Fruit fly (Drosophila melanogaster) whole organism, embryonic: ENCODE results near the gene Gyc89Da.

Experiments
- Atf-2 ChIP-seq: fragments of 200-800 bp; sonication (Bioruptor generic); optimal IDR thresholded peaks from 2 replicates; lab custom pipeline; 2016; ENCODE audit warnings: missing biosample characterization, missing genetic modification characterization
- CG10366 ChIP-seq: fragments of 200-800 bp; sonication (Bioruptor generic); IDR thresholded peaks from 2 replicates; pipeline ENCODE4 v1.3.6; 2022; ENCODE audit warnings: missing biosample characterization, missing genetic modification characterization
- CG10979 ChIP-seq: fragments of 200-800 bp; sonication (Bioruptor generic); optimal IDR thresholded peaks from 2 replicates; lab custom pipeline; 2018; ENCODE audit warnings: missing biosample characterization, mild to moderate bottlenecking, missing genetic modification characterization, moderate library complexity
- CG12155 ChIP-seq: fragments of 200-800 bp; sonication (Bioruptor generic); optimal IDR thresholded peaks from 3 replicates; lab custom pipeline; 2016; ENCODE audit warnings: missing biosample characterization, missing genetic modification characterization
- CG12391 ChIP-seq: fragments of 200-800 bp; sonication (Bioruptor generic); optimal IDR thresholded peaks from 3 replicates; lab custom pipeline; 2018; ENCODE audit warnings: missing biosample characterization, mild to moderate bottlenecking, missing genetic modification characterization, moderate library complexity
- CG13624 ChIP-seq: fragments of 200-800 bp; sonication (Bioruptor generic); optimal IDR thresholded peaks from 2 replicates; lab custom pipeline; 2016; ENCODE audit warnings: missing biosample characterization, missing genetic modification characterization
- CG14710 ChIP-seq: fragments of 200-800 bp; sonication (Bioruptor generic); optimal IDR thresholded peaks from 3 replicates; lab custom pipeline; 2019; ENCODE audit warnings: missing biosample characterization, mild to moderate bottlenecking, missing genetic modification characterization, moderate library complexity
- CG1603 ChIP-seq: fragments of 200-800 bp; sonication (Bioruptor generic); optimal IDR thresholded peaks from 2 replicates; lab custom pipeline; 2019; ENCODE audit warnings: missing biosample characterization, mild to moderate bottlenecking, missing genetic modification characterization, moderate library complexity
- CG17186 ChIP-seq: fragments of 200-800 bp; sonication (Bioruptor generic); optimal IDR thresholded peaks from 3 replicates; lab custom pipeline; 2017; ENCODE audit warnings: missing biosample characterization, missing genetic modification reagents, missing genetic modification characterization
- CG17385 ChIP-seq: fragments of 200-800 bp; sonication (Bioruptor generic); optimal IDR thresholded peaks from 3 replicates; lab custom pipeline; 2018; ENCODE audit warnings: missing biosample characterization, mild to moderate bottlenecking, missing genetic modification characterization
- CG17912 ChIP-seq: fragments of 200-800 bp; sonication (Bioruptor generic); optimal IDR thresholded peaks from 2 replicates; lab custom pipeline; 2018; ENCODE audit warnings: missing biosample characterization, mild to moderate bottlenecking, missing genetic modification characterization
- CG1792 ChIP-seq: fragments of 200-800 bp; sonication (Bioruptor generic); optimal IDR thresholded peaks from 2 replicates; lab custom pipeline; 2016; ENCODE audit warnings: missing biosample characterization, missing genetic modification characterization
- CG18476 ChIP-seq: fragments of 200-800 bp; sonication (Bioruptor generic); optimal IDR thresholded peaks from 2 replicates; lab custom pipeline; 2016; ENCODE audit warnings: missing biosample characterization, mild to moderate bottlenecking, missing genetic modification characterization
- CG32767 ChIP-seq: fragments of 200-800 bp; sonication (Bioruptor generic); IDR thresholded peaks from 2 replicates; pipeline ENCODE4 v1.3.6; 2022; ENCODE audit warnings: missing biosample characterization, missing genetic modification characterization
- CG3407 ChIP-seq: fragments of 200-800 bp; sonication (Bioruptor generic); optimal IDR thresholded peaks from 2 replicates; lab custom pipeline; 2018; ENCODE audit warnings: missing biosample characterization, mild to moderate bottlenecking, missing genetic modification characterization
- CG3726 ChIP-seq: fragments of 200-800 bp; sonication (Bioruptor generic); IDR thresholded peaks from 3 replicates; pipeline ENCODE4, ENCODE4 v1.3.6; 2022; ENCODE audit warnings: missing biosample characterization, missing genetic modification characterization
- CG4282 ChIP-seq: fragments of 200-800 bp; sonication (Bioruptor generic); optimal IDR thresholded peaks from 2 replicates; lab custom pipeline; 2016; ENCODE audit warnings: missing biosample characterization, missing genetic modification characterization
- CG6689 ChIP-seq: fragments of 200-800 bp; sonication (Bioruptor generic); IDR thresholded peaks from 2 replicates; pipeline ENCODE4 v1.3.6; 2022; ENCODE audit warnings: missing biosample characterization, missing genetic modification characterization
- CG6813 ChIP-seq: fragments of 200-800 bp; sonication (Bioruptor generic); optimal IDR thresholded peaks from 2 replicates; lab custom pipeline; 2017; ENCODE audit warnings: missing biosample characterization, missing genetic modification characterization, mild to moderate bottlenecking, moderate library complexity, missing genetic modification reagents
- CG7372 ChIP-seq: fragments of 200-800 bp; sonication (Bioruptor generic); IDR thresholded peaks from 2 replicates; pipeline ENCODE4 v1.3.6; 2022; ENCODE audit warnings: missing biosample characterization, missing genetic modification characterization
- CG8388 ChIP-seq: fragments of 200-800 bp; sonication (Bioruptor generic); optimal IDR thresholded peaks from 2 replicates; lab custom pipeline; 2019; ENCODE audit warnings: missing biosample characterization, mild to moderate bottlenecking, missing genetic modification characterization, moderate library complexity
- CG9609 ChIP-seq: fragments of 200-800 bp; sonication (Bioruptor generic); optimal IDR thresholded peaks from 3 replicates; lab custom pipeline; 2016; ENCODE audit warnings: missing biosample characterization, missing genetic modification characterization
- CrebB ChIP-seq: fragments of 200-800 bp; sonication (Bioruptor generic); optimal IDR thresholded peaks from 3 replicates; lab custom pipeline; 2018; ENCODE audit warnings: missing biosample characterization, mild to moderate bottlenecking, missing genetic modification characterization
- Dll ChIP-seq: fragments of 200-800 bp; sonication (Bioruptor generic); IDR thresholded peaks from 4 replicates; pipeline ENCODE4 v1.3.6; 2022; ENCODE audit warnings: missing biosample characterization, missing genetic modification characterization; ENCODE audit not compliant: partially characterized antibody
- Drgx ChIP-seq: fragments of 200-800 bp; sonication (Bioruptor generic); IDR thresholded peaks from 2 replicates; pipeline ENCODE4 v1.3.6; 2022; ENCODE audit warnings: missing biosample characterization, missing genetic modification characterization
- Elba2 ChIP-seq: fragments of 200-800 bp; sonication (Bioruptor generic); optimal IDR thresholded peaks from 3 replicates; lab custom pipeline; 2016; ENCODE audit warnings: missing biosample characterization, missing genetic modification characterization
- Hmr ChIP-seq: fragments of 200-800 bp; sonication (Bioruptor generic); optimal IDR thresholded peaks from 3 replicates; lab custom pipeline; 2017; ENCODE audit warnings: mild to moderate bottlenecking, missing biosample characterization, missing genetic modification reagents, missing genetic modification characterization
- Hr51 ChIP-seq, 2 experiments: fragments of 200-800 bp; sonication (Bioruptor generic); optimal IDR thresholded peaks; 2 replicates in 1 of 2; 3 replicates in 1 of 2; lab custom pipeline; 2016 to 2018; ENCODE audit warnings: missing biosample characterization in 2 of 2, missing genetic modification characterization in 2 of 2, mild to moderate bottlenecking in 1 of 2, moderate library complexity in 1 of 2
- Hsf ChIP-seq: fragments of 200-800 bp; sonication (Bioruptor generic); optimal IDR thresholded peaks from 3 replicates; lab custom pipeline; 2016; ENCODE audit warnings: missing biosample characterization, missing genetic modification characterization
- MBD-R2 ChIP-seq: fragments of 200-800 bp; sonication (Bioruptor generic); IDR thresholded peaks from 2 replicates; pipeline ENCODE4 v1.3.6; 2022; ENCODE audit warnings: missing biosample characterization, missing genetic modification characterization
- Med ChIP-seq: fragments of 200-800 bp; sonication (Bioruptor generic); peaks from one replicate; lab custom pipeline; 2016; ENCODE audit warnings: missing biosample characterization, missing genetic modification characterization, mild to moderate bottlenecking, inconsistent platforms, moderate library complexity
- Sox102F ChIP-seq: fragments of 200-800 bp; sonication (Bioruptor generic); optimal IDR thresholded peaks from 2 replicates; lab custom pipeline; 2018; ENCODE audit warnings: missing biosample characterization, mild to moderate bottlenecking, missing genetic modification characterization, moderate library complexity
- Xrp1 ChIP-seq: fragments of 200-800 bp; sonication (Bioruptor generic); IDR thresholded peaks from 2 replicates; pipeline ENCODE4 v1.3.6; 2022; ENCODE audit warnings: missing biosample characterization, missing genetic modification characterization
- bbx ChIP-seq: fragments of 200-800 bp; sonication (Bioruptor generic); IDR thresholded peaks from 2 replicates; pipeline ENCODE4 v1.3.6; 2022; ENCODE audit warnings: missing biosample characterization, missing genetic modification characterization; ENCODE audit not compliant: partially characterized antibody
- cas ChIP-seq: fragments of 200-800 bp; sonication (Bioruptor generic); IDR thresholded peaks from 2 replicates; pipeline ENCODE4 v1.3.6; 2022; ENCODE audit warnings: missing biosample characterization, missing genetic modification characterization
- ci ChIP-seq: fragments of 200-800 bp; sonication (Bioruptor generic); IDR thresholded peaks from 3 replicates; pipeline ENCODE4 v1.3.6; 2022; ENCODE audit warnings: missing biosample characterization, missing genetic modification characterization
- dmrt11E ChIP-seq: fragments of 200-800 bp; sonication (Bioruptor generic); optimal IDR thresholded peaks from 3 replicates; lab custom pipeline; 2018; ENCODE audit warnings: missing biosample characterization, mild to moderate bottlenecking, missing genetic modification characterization, moderate library complexity
- eve ChIP-seq, 2 experiments: fragments of >200 bp; optimal IDR thresholded peaks; 2 replicates each; lab custom pipeline; 2017; ENCODE audit warnings: missing biosample characterization in 2 of 2, missing genetic modification characterization in 2 of 2
- gem ChIP-seq: fragments of 200-800 bp; sonication (Bioruptor generic); optimal IDR thresholded peaks from 2 replicates; lab custom pipeline; 2019; ENCODE audit warnings: missing biosample characterization, mild to moderate bottlenecking, missing genetic modification characterization, moderate library complexity
- gsb ChIP-seq: fragments of 200-800 bp; sonication (Bioruptor generic); IDR thresholded peaks from 2 replicates; pipeline ENCODE4 v1.3.6; 2022; ENCODE audit warnings: missing biosample characterization, missing genetic modification characterization
- ken ChIP-seq: fragments of 200-800 bp; sonication (Bioruptor generic); IDR thresholded peaks from 3 replicates; pipeline ENCODE4 v1.3.6; 2022; ENCODE audit warnings: missing biosample characterization, missing genetic modification characterization
- nau ChIP-seq: fragments of 200-800 bp; sonication (Bioruptor generic); optimal IDR thresholded peaks from 3 replicates; lab custom pipeline; 2017; ENCODE audit warnings: missing biosample characterization, mild to moderate bottlenecking, missing genetic modification characterization, missing genetic modification reagents
- pfk ChIP-seq: fragments of 200-800 bp; sonication (Bioruptor generic); optimal IDR thresholded peaks from 2 replicates; lab custom pipeline; 2018; ENCODE audit warnings: missing biosample characterization, mild to moderate bottlenecking, missing genetic modification characterization, moderate library complexity
- phol ChIP-seq: fragments of 200-800 bp; sonication (Bioruptor generic); optimal IDR thresholded peaks from 3 replicates; lab custom pipeline; 2018; ENCODE audit warnings: missing biosample characterization, mild to moderate bottlenecking, missing genetic modification characterization, moderate library complexity
- sens-2 ChIP-seq: fragments of 200-800 bp; sonication (Bioruptor generic); IDR thresholded peaks from 2 replicates; pipeline ENCODE4 v1.3.6; 2022; ENCODE audit warnings: missing biosample characterization, missing genetic modification characterization
- sim ChIP-seq: fragments of 200-800 bp; sonication (Bioruptor generic); IDR thresholded peaks from 2 replicates; pipeline ENCODE4 v1.3.6; 2022; ENCODE audit warnings: missing biosample characterization, missing genetic modification characterization
- sqz ChIP-seq: fragments of 200-800 bp; sonication (Bioruptor generic); optimal IDR thresholded peaks from 3 replicates; lab custom pipeline; 2018; ENCODE audit warnings: missing biosample characterization, mild to moderate bottlenecking, missing genetic modification characterization
- sr ChIP-seq: fragments of 200-800 bp; sonication (Bioruptor generic); IDR thresholded peaks from 3 replicates; pipeline ENCODE4 v1.3.6; 2022; ENCODE audit warnings: missing biosample characterization, missing genetic modification characterization
- vfl ChIP-seq: fragments of 200-800 bp; sonication (Bioruptor generic); optimal IDR thresholded peaks from 2 replicates; lab custom pipeline; 2016; ENCODE audit warnings: missing biosample characterization, missing genetic modification characterization

Gene Gyc89Da

DNA sequence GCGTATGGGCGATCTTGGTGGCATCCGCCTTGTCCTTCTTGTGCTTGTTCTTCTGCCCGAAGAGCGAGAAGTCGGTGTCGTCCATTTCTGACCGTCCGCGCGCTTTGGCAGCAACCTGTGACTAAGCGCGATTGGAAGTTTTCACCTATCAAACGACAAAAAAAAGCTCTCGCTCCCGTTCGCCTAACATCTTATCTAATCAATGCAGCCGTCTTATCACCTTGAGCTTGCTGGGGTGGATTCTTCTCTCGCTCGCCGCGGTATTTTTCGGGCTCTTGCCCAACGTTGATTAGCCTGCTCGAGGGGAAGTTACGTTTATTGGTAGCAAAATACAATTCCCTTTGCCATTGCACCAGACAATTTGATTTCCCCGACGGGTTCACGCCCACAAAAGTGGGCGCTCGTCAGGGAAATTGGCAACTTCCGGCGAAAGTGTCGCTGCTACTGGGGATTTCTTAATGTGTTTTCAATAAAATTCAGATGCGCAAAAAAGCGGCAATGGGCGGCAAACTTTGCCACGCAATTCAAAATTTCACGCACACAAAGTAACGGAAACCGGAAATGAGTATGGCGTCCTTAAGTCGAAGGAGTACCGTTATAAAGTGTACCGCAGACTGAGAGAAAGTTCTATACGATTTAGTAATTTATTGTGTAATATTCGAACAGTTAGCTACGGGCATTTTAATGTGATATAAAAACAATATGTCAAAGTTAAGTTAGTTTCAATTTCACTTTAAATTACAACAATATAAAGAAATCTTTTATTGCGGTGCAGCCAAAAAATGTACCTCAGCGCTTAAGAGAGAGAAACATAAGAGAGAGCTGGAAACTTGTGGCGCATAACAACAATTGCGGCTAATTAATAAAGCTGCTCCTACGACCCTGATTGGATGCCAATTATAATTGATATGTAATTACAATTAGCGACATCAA, 28.8 kb downstream of the Gyc89Da start, which contains the start of gene Decay (continued):
- no peak for TF ChIP-seq ken
- no peak for TF ChIP-seq CG17186 (GFP tag; lab: Kevin White, UChicago)
- peak; percentile 28 for TF ChIP-seq gem (tag; lab: Kevin White, UChicago)
- TF ChIP-seq CG9609 = no peak
- TF ChIP-seq CG4282 (GFP tag; lab: Kevin White, UChicago) = no peak
- no peak for TF ChIP-seq sens-2 (GFP tag; lab: Robert Waterston, UW)
- TF ChIP-seq Dll (GFP tag; lab: Robert Waterston, UW) = no peak
- TF ChIP-seq Sox102F (GFP tag; lab: Kevin White, UChicago) = peak; percentile 30
- no peak for TF ChIP-seq bbx (GFP tag; lab: Robert Waterston, UW)
- TF ChIP-seq CG18476 = no peak
- no peak for TF ChIP-seq CG12155
- TF ChIP-seq vfl = no peak
- TF ChIP-seq Elba2 (GFP tag; lab: Kevin White, UChicago) = no peak
- TF ChIP-seq CG17385 (GFP tag; lab: Kevin White, UChicago) = no peak
- TF ChIP-seq gsb = no peak
- no peak for TF ChIP-seq cas
- TF ChIP-seq Xrp1 = peak; percentile 44; the same call in 1 of the 2 replicates
- TF ChIP-seq CG3726 (GFP tag; lab: Robert Waterston, UW) = no peak
- TF ChIP-seq Drgx (GFP tag; lab: Robert Waterston, UW) = no peak
- 0 out of 2 replicates have a peak, but pooled peaks have one; percentile 6 for TF ChIP-seq CG6689 (GFP tag; lab: Robert Waterston, UW)
- no peak for TF ChIP-seq sim (GFP tag; lab: Robert Waterston, UW)
- no peak for TF ChIP-seq nau (GFP tag; lab: Kevin White, UChicago)
- TF ChIP-seq CrebB (tag; lab: Kevin White, UChicago) = no peak
- TF ChIP-seq Med (GFP tag; lab: Kevin White, UChicago) = peak; percentile 75
- TF ChIP-seq Atf-2 = no peak
- no peak for TF ChIP-seq CG6813 (GFP tag; lab: Kevin White, UChicago)
- peak; percentile 28 for TF ChIP-seq CG12391 (tag; lab: Kevin White, UChicago)
- TF ChIP-seq Hsf (GFP tag; lab: Kevin White, UChicago) = peak; percentile 18
- no peak for TF ChIP-seq CG17912 (GFP tag; lab: Kevin White, UChicago)
- no peak for TF ChIP-seq MBD-R2 (GFP tag; lab: Robert Waterston, UW)
- peak in 1 of 2 experiments; percentile 19 for TF ChIP-seq Hr51 (GFP tag; optimal IDR thresholded peaks at IDR 0.05; lab: Kevin White, UChicago)
- TF ChIP-seq Hmr = peak; percentile 26
- peak in 1 of 2 experiments; percentile 75 for TF ChIP-seq eve (GFP tag; optimal IDR thresholded peaks at IDR 0.05; lab: Kevin White, UChicago)
- peak; percentile 17 for TF ChIP-seq CG8388 (GFP tag; lab: Kevin White, UChicago)
- TF ChIP-seq pfk (GFP tag; lab: Kevin White, UChicago) = no peak
- no peak for TF ChIP-seq sr (GFP tag; lab: Robert Waterston, UW)
- no peak for TF ChIP-seq CG10366 (GFP tag; lab: Robert Waterston, UW)
- no peak for TF ChIP-seq sqz
- no peak for TF ChIP-seq CG32767 (GFP tag; lab: Robert Waterston, UW)
- TF ChIP-seq CG10979 (tag; lab: Kevin White, UChicago) = peak; percentile 10
- TF ChIP-seq CG3407 (GFP tag; lab: Kevin White, UChicago) = no peak
- peak; percentile 13 for TF ChIP-seq CG1603 (tag; lab: Kevin White, UChicago)
- peak; percentile 22 for TF ChIP-seq phol (tag; lab: Kevin White, UChicago)
- TF ChIP-seq dmrt11E = no peak
- TF ChIP-seq CG1792 (GFP tag; lab: Kevin White, UChicago) = no peak
- no peak for TF ChIP-seq CG14710
- TF ChIP-seq CG7372 (GFP tag; lab: Robert Waterston, UW) = no peak
- peak; percentile 9 for TF ChIP-seq CG13624
- TF ChIP-seq ci = peak; percentile 50; the same call in 1 of the 3 replicates
